Worm (Caenorhabditis elegans): Measurements from ENCODE around the gene unc-116.
A peak's percentile ranks its signal among the peaks of the same experiment; 100 is the strongest.

The unc-116 gene

ce11 chrIII:8331211-8331610 is 23.8 kb downstream of the unc-116 start, which contains the start of gene iglr-2:
Gene iglr-2, minus strand, starts transcription at chrIII:8331311.
- TF ChIP-seq C06A6.2 (GFP tag; conservative IDR thresholded peaks at IDR 0.05) (no peak), hmg-20 (GFP tag; IDR thresholded peaks at IDR 0.05) (no peak), nfya-1 (tag; optimal IDR thresholded peaks at IDR 0.05; ENCODE audit: borderline replicate concordance, insufficient read depth) (no peak), ztf-18 (tag; optimal IDR thresholded peaks at IDR 0.05) (no peak), let-607 (tag; optimal IDR thresholded peaks at IDR 0.05) (no peak), hlh-26 (GFP tag; conservative IDR thresholded peaks at IDR 0.05) (no peak), snpc-1.3 (tag; optimal IDR thresholded peaks at IDR 0.05; ENCODE audit: insufficient read depth) (no peak), Y53G8AR.9 (GFP tag; conservative IDR thresholded peaks at IDR 0.05) (no peak), lsy-27 (tag; optimal IDR thresholded peaks at IDR 0.05; ENCODE audit: borderline replicate concordance, insufficient read depth) (no peak), ZK185.1 (tag; optimal IDR thresholded peaks at IDR 0.05; ENCODE audit: poor library complexity, severe bottlenecking) (no peak), mes-4 (tag; optimal IDR thresholded peaks at IDR 0.05) (no peak), gei-17 (GFP tag; optimal IDR thresholded peaks at IDR 0.05) (no peak), xnd-1 (tag; optimal IDR thresholded peaks at IDR 0.05) (no peak), Y56A3A.18 (GFP tag; IDR thresholded peaks at IDR 0.05) (no peak), madf-10 (tag; optimal IDR thresholded peaks at IDR 0.05) (no peak)

DNA sequence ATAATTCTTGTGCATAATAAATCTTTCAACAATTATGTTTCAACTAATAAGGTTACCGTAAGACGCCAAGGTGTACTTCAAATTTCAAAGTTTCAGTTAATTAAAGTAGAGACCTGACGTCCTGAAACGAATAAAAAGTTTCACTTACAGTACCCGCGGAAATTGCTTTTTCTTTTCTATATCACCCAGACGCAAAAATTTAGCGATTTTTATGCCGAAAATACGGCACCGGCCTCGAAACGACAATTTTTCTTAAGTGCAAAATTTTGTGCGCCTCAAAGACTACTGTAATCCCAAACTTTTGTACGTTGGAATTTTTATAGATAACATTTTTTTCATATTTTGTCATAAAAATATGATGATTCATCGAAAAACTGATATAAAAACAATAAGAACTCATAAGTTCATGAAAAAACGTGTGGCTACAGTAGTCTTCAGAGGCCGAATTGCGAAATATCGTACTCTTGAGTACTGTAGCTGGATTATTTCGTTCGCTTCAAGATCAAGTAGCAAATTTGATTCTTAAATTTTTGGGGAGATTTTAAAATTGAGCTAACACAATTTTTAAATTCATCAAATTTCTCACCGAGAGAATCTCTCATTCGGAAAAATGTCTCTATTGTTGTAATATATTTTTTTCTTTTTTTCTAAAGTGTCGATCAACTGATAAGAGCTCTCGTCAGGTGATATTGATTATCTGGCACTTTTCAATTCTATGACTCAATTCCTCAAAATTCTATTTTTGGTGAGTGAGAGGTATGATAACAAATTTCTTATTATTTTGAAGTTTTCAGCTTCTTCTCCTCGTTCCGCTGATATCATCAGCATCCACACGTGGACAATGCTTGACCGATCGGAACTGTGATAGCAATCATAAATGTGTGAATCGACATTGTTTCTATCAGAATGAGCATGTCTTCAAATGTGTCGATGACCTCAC is 29.1 kb downstream of the unc-116 start, which contains the start of gene ZC262.13:
TSS of gene ZC262.13 (plus strand) at position 641 of the 940 bp plus-strand sequence.
- TF ChIP-seq Y79H2A.3 (GFP tag; conservative IDR thresholded peaks at IDR 0.05) (peak; percentile 30; the same call in 1 of the 2 replicates), let-607 (tag; optimal IDR thresholded peaks at IDR 0.05) (peak in 1 of 2 experiments; percentile 42), die-1 (tag; optimal IDR thresholded peaks at IDR 0.05) (no peak), Y53G8AR.9 (GFP tag; conservative IDR thresholded peaks at IDR 0.05) (0 out of 2 replicates have a peak, but pooled peaks have one; percentile 52), B0035.1 (tag; optimal IDR thresholded peaks at IDR 0.05) (no peak), cebp-1 (GFP tag; IDR thresholded peaks at IDR 0.05) (peak; percentile 60; the same call in 1 of the 2 replicates), cebp-1 (tag; optimal IDR thresholded peaks at IDR 0.05) (peak; percentile 80), ztf-18 (tag; optimal IDR thresholded peaks at IDR 0.05) (no peak), lin-35 (GFP tag; optimal IDR thresholded peaks at IDR 0.05) (peak in 1 of 3 experiments; percentile 11), hrde-1 (tag; optimal IDR thresholded peaks at IDR 0.05; ENCODE audit: borderline replicate concordance) (no peak), dox-1 (GFP tag; IDR thresholded peaks at IDR 0.05) (peak; percentile 7; the same call in 1 of the 2 replicates), atf-7 (tag; optimal IDR thresholded peaks at IDR 0.05) (peak; percentile 41), Y95B8A.8 (GFP tag; IDR thresholded peaks at IDR 0.05) (peak; percentile 79), hmg-1.2 (GFP tag; IDR thresholded peaks at IDR 0.05) (0 out of 2 replicates have a peak, but pooled peaks have one; percentile 17), madf-10 (tag; optimal IDR thresholded peaks at IDR 0.05) (peak; percentile 2), lin-54 (GFP tag; optimal IDR thresholded peaks at IDR 0.05) (peak; percentile 6), egl-44 (GFP tag; IDR thresholded peaks at IDR 0.05) (0 out of 2 replicates have a peak, but pooled peaks have one; percentile 17), nhr-80 (tag; optimal IDR thresholded peaks at IDR 0.05) (peak; percentile 73), Y56A3A.18 (GFP tag; IDR thresholded peaks at IDR 0.05) (0 out of 2 replicates have a peak, but pooled peaks have one; percentile 43), B0336.3 (GFP tag; IDR thresholded peaks at IDR 0.05) (peak; percentile 34; the same call in 1 of the 2 replicates)

DNA sequence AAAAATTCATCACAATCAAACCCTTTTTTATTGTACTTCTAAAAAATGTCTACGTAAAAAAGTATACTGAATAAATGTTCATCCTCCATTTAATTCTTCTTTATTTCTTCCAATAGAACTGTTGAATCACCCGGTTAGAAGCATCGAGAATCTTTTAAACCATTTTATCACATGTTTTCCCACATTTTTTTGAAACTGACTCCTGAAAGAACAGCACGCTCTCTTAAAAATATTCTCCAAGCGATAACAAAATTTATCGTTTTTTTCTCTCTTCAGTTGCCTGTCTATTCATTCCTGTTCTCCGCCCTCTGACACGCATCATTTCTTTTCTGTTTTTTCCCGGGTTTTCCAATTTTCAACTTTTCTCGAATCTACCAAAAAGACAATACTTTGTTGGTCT is 30.6 kb downstream of the unc-116 start, which contains the start of gene F10E9.12:
TSS of gene F10E9.12 (plus strand) at position 131 of the 400 bp plus-strand sequence.
- TF ChIP-seq nhr-179 (tag; optimal IDR thresholded peaks at IDR 0.05) (no peak), B0019.2 (GFP tag; conservative IDR thresholded peaks at IDR 0.05) (no peak), die-1 (tag; optimal IDR thresholded peaks at IDR 0.05) (no peak), let-526 (GFP tag; IDR thresholded peaks at IDR 0.05) (no peak), nhr-120 (GFP tag; IDR thresholded peaks at IDR 0.05) (no peak), pha-4 (tag; optimal IDR thresholded peaks at IDR 0.05) (no peak), nhr-90 (tag; optimal IDR thresholded peaks at IDR 0.05) (no peak), egrh-3 (GFP tag; IDR thresholded peaks at IDR 0.05) (no peak), mxl-1 (tag; optimal IDR thresholded peaks at IDR 0.05) (no peak), ceh-58 (GFP tag; IDR thresholded peaks at IDR 0.05) (no peak), nfya-1 (tag; optimal IDR thresholded peaks at IDR 0.05; ENCODE audit: borderline replicate concordance, insufficient read depth) (no peak), ztf-26 (tag; optimal IDR thresholded peaks at IDR 0.05) (no peak), ZK185.1 (tag; optimal IDR thresholded peaks at IDR 0.05; ENCODE audit: poor library complexity, severe bottlenecking) (no peak), tbp1 (GFP tag; optimal IDR thresholded peaks at IDR 0.05) (peak; percentile 2), athp-1 (tag; optimal IDR thresholded peaks at IDR 0.05) (no peak), nhr-80 (tag; optimal IDR thresholded peaks at IDR 0.05) (peak; percentile 56)
